Worm (Caenorhabditis elegans): ENCODE data around the gene K11D9.3.

Gene K11D9.3

DNA sequence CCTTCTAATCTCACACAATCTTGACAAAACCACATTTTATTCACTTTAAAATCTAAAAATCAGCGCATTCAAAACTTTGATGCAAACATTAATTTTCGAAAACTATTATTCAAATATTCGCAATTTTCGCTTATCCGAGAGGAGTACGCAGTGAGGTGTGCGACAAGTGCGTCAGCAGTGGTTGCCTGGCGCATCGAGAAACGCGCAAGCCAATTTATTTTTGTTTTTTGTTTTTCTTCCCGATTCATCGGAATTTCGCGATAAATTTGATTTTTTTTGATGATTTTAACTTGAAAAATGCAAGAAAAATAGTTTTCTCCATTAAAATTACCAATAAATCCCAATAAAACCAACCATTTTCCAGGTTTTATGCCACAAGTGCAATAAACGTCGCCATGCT lies 46.8 kb upstream of the K11D9.3 start, which contains the start of the genes fbxb-85 and hex-3 (continued):
- TF ChIP-seq pat-9 (tag; optimal IDR thresholded peaks at IDR 0.05) (peak; percentile 77), dve-1 (tag; optimal IDR thresholded peaks at IDR 0.05) (peak; percentile 74), rnt-1 (tag; optimal IDR thresholded peaks at IDR 0.05) (peak; percentile 65), ceh-22 (tag; optimal IDR thresholded peaks at IDR 0.05) (no peak), pha-4 (tag; optimal IDR thresholded peaks at IDR 0.05) (no peak), hlh-6 (tag; optimal IDR thresholded peaks at IDR 0.05) (peak; percentile 80), lim-6 (tag; optimal IDR thresholded peaks at IDR 0.05) (peak; percentile 50), tbx-7 (tag; optimal IDR thresholded peaks at IDR 0.05) (no peak), pax-1 (tag; optimal IDR thresholded peaks at IDR 0.05) (no peak), ceh-18 (tag; optimal IDR thresholded peaks at IDR 0.05) (peak; percentile 93), fkh-6 (tag; optimal IDR thresholded peaks at IDR 0.05) (peak; percentile 53), ama-1 (optimal IDR thresholded peaks at IDR 0.05) (no peak), npax-4 (tag; optimal IDR thresholded peaks at IDR 0.05) (peak; percentile 66), ets-4 (tag; optimal IDR thresholded peaks at IDR 0.05) (peak; percentile 40), ttx-3 (tag; optimal IDR thresholded peaks at IDR 0.05) (peak; percentile 80), hlh-30 (tag; optimal IDR thresholded peaks at IDR 0.05; ENCODE audit: insufficient read depth) (no peak), pag-3 (tag; optimal IDR thresholded peaks at IDR 0.05; ENCODE audit: borderline replicate concordance) (no peak), che-1 (tag; optimal IDR thresholded peaks at IDR 0.05) (peak; percentile 65), hlh-15 (tag; optimal IDR thresholded peaks at IDR 0.05) (peak; percentile 46), hlh-13 (GFP tag; optimal IDR thresholded peaks at IDR 0.05) (peak; percentile 44), dmd-4 (tag; optimal IDR thresholded peaks at IDR 0.05; ENCODE audit: borderline replicate concordance) (peak; percentile 38), hlh-8 (tag; optimal IDR thresholded peaks at IDR 0.05) (peak; percentile 18), nfya-1 (tag; optimal IDR thresholded peaks at IDR 0.05) (peak; percentile 94), F13H6.1 (tag; optimal IDR thresholded peaks at IDR 0.05) (peak; percentile 75), ceh-34 (tag; optimal IDR thresholded peaks at IDR 0.05) (peak; percentile 76), unc-55 (GFP tag; optimal IDR thresholded peaks at IDR 0.05) (peak; percentile 23)

DNA sequence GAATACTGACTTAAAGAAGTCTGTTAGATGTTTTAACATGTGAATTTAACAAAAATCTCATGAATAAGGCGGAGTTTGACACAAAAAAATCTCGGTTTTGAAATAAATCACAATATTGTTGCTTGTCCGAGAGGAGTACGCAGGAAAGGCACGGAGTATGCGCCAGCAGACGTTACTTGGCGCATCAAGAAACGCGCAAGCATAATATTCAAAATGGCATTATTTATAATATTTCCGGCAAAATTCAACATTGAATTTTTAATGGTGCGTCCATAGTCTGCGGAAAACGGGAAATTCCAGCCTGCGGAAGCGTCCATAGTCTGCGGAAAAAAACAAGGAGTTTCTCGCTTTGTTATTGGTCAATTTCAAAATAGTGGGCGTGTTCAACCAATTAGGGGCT lies 42.9 kb upstream of the K11D9.3 start, which contains the start of gene pde-12:
Gene pde-12 (minus strand): TSS at position 148 of the 400 bp plus-strand sequence.
- TF ChIP-seq dmd-4 (tag; optimal IDR thresholded peaks at IDR 0.05; ENCODE audit: borderline replicate concordance) (no peak), elt-2 (tag; optimal IDR thresholded peaks at IDR 0.05) (peak; percentile 33), ceh-31 (tag; optimal IDR thresholded peaks at IDR 0.05) (peak; percentile 22), ztf-16 (tag; optimal IDR thresholded peaks at IDR 0.05) (peak; percentile 44), nfya-1 (tag; optimal IDR thresholded peaks at IDR 0.05) (peak; percentile 79), unc-42 (tag; optimal IDR thresholded peaks at IDR 0.05) (peak; percentile 60), pat-9 (tag; optimal IDR thresholded peaks at IDR 0.05) (peak; percentile 16), ceh-22 (tag; optimal IDR thresholded peaks at IDR 0.05) (no peak), ceh-18 (tag; optimal IDR thresholded peaks at IDR 0.05) (peak; percentile 29)

DNA sequence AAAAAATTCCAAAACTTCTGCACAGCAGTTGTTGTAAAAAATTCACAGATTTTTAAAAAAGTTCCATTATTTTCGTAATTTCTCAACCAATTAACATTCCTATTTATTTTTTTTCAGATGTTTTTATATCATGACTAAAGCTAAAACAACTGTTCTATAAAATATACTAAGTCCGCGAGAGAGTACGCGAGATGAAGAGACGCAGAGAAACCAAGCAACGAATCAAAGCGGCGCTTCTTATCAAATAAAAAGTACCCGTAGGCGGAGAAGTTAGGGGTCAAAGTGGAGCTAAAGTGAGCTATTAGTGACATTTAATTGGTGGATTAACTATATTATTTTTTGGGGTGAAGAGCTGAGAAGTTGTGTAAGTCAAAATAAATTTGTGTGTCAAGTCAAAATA lies 30.6 kb upstream of the K11D9.3 start, which contains the start of gene sbsp-1:
Gene sbsp-1 (plus strand): TSS at position 301 of the 400 bp plus-strand sequence.
- no peak for TF ChIP-seq ets-4 (tag; optimal IDR thresholded peaks at IDR 0.05)
- no peak for TF ChIP-seq lin-11 (tag; optimal IDR thresholded peaks at IDR 0.05)
- TF ChIP-seq hlh-8 (tag; optimal IDR thresholded peaks at IDR 0.05): no peak
- TF ChIP-seq dve-1 (tag; optimal IDR thresholded peaks at IDR 0.05): no peak
- no peak for TF ChIP-seq mec-3 (tag; optimal IDR thresholded peaks at IDR 0.05; ENCODE audit: borderline replicate concordance)
- no peak for TF ChIP-seq madf-2 (tag; optimal IDR thresholded peaks at IDR 0.05)
- TF ChIP-seq K02D7.2 (tag; optimal IDR thresholded peaks at IDR 0.05): no peak
- no peak for TF ChIP-seq ceh-2 (tag; optimal IDR thresholded peaks at IDR 0.05)
- TF ChIP-seq T23F11.4 (GFP tag; optimal IDR thresholded peaks at IDR 0.05): no peak
- no peak for TF ChIP-seq ceh-18 (tag; optimal IDR thresholded peaks at IDR 0.05)
- no peak for TF ChIP-seq C38D4.7 (GFP tag; optimal IDR thresholded peaks at IDR 0.05)
- no peak for TF ChIP-seq pqm-1 (tag; optimal IDR thresholded peaks at IDR 0.05)
